Fruit fly (Drosophila melanogaster) whole organism, embryonic: ENCODE data around the gene CG4645.
A peak's percentile ranks its signal among the peaks of the same experiment; 100 is the strongest.

Source experiments
- CG12391 ChIP-seq: fragments of 200-800 bp; sonication (Bioruptor generic); optimal IDR thresholded peaks from 3 replicates; lab custom pipeline; 2018; ENCODE audit warnings: missing biosample characterization, mild to moderate bottlenecking, missing genetic modification characterization, moderate library complexity
- CG13624 ChIP-seq: fragments of 200-800 bp; sonication (Bioruptor generic); optimal IDR thresholded peaks from 2 replicates; lab custom pipeline; 2016; ENCODE audit warnings: missing biosample characterization, missing genetic modification characterization
- CG17612 ChIP-seq: fragments of 200-800 bp; sonication (Bioruptor generic); IDR thresholded peaks from 2 replicates; pipeline ENCODE4 v1.3.6; 2022; ENCODE audit warnings: missing biosample characterization, missing genetic modification characterization
- CG1792 ChIP-seq: fragments of 200-800 bp; sonication (Bioruptor generic); optimal IDR thresholded peaks from 2 replicates; lab custom pipeline; 2016; ENCODE audit warnings: missing biosample characterization, missing genetic modification characterization
- CG1832 ChIP-seq: fragments of 200-800 bp; sonication (Bioruptor generic); optimal IDR thresholded peaks from 2 replicates; lab custom pipeline; 2017; ENCODE audit warnings: missing biosample characterization, mild to moderate bottlenecking, missing genetic modification characterization, inconsistent platforms
- CG2199 ChIP-seq: fragments of 200-800 bp; sonication (Bioruptor generic); IDR thresholded peaks from 3 replicates; pipeline ENCODE4 v1.3.6; 2022; ENCODE audit warnings: missing biosample characterization, missing genetic modification characterization
- CG2875 ChIP-seq: fragments of 200-800 bp; sonication (Bioruptor generic); optimal IDR thresholded peaks from 2 replicates; lab custom pipeline; 2017; ENCODE audit warnings: missing biosample characterization, mild to moderate bottlenecking, missing genetic modification characterization, missing genetic modification reagents
- CG30020 ChIP-seq: fragments of 200-800 bp; optimal IDR thresholded peaks from 2 replicates; lab custom pipeline; 2019; ENCODE audit warnings: missing biosample characterization, mild to moderate bottlenecking, missing genetic modification characterization, moderate library complexity
- CG31365 ChIP-seq: fragments of 200-800 bp; sonication (Bioruptor generic); optimal IDR thresholded peaks from 2 replicates; lab custom pipeline; 2018; ENCODE audit warnings: missing biosample characterization, mild to moderate bottlenecking, missing genetic modification characterization
- CG3163 ChIP-seq: fragments of 200-800 bp; sonication (Bioruptor generic); optimal IDR thresholded peaks from 3 replicates; lab custom pipeline; 2016; ENCODE audit warnings: missing biosample characterization, missing genetic modification characterization
- CG34422 ChIP-seq: fragments of 200-800 bp; sonication (Bioruptor generic); IDR thresholded peaks from 3 replicates; pipeline ENCODE4 v1.3.6; 2022; ENCODE audit warnings: missing biosample characterization, missing genetic modification characterization
- CG4617 ChIP-seq: fragments of 200-800 bp; sonication (Bioruptor generic); optimal IDR thresholded peaks from 3 replicates; lab custom pipeline; 2016; ENCODE audit warnings: missing biosample characterization, missing genetic modification characterization, borderline replicate concordance
- CG6689 ChIP-seq: fragments of 200-800 bp; sonication (Bioruptor generic); IDR thresholded peaks from 2 replicates; pipeline ENCODE4 v1.3.6; 2022; ENCODE audit warnings: missing biosample characterization, missing genetic modification characterization
- CG6765 ChIP-seq: fragments of 200-800 bp; sonication (Bioruptor generic); optimal IDR thresholded peaks from 3 replicates; lab custom pipeline; 2017; ENCODE audit warnings: missing biosample characterization, mild to moderate bottlenecking, missing genetic modification characterization
- CG6791 ChIP-seq: fragments of 200-800 bp; sonication (Bioruptor generic); IDR thresholded peaks from 3 replicates; pipeline ENCODE4 v1.3.6; 2022; ENCODE audit warnings: missing biosample characterization, missing genetic modification characterization; ENCODE audit not compliant: partially characterized antibody
- CG7556 ChIP-seq: fragments of 200-800 bp; sonication (Bioruptor generic); optimal IDR thresholded peaks from 2 replicates; lab custom pipeline; 2017; ENCODE audit warnings: missing biosample characterization, mild to moderate bottlenecking, missing genetic modification characterization
- CG7745 ChIP-seq: fragments of 200-800 bp; sonication (Bioruptor generic); optimal IDR thresholded peaks from 2 replicates; lab custom pipeline; 2018; ENCODE audit warnings: missing biosample characterization, mild to moderate bottlenecking, missing genetic modification characterization, moderate library complexity
- CG8281 ChIP-seq: fragments of 200-800 bp; sonication (Bioruptor generic); optimal IDR thresholded peaks from 2 replicates; lab custom pipeline; 2018; ENCODE audit warnings: missing biosample characterization, mild to moderate bottlenecking, missing genetic modification characterization, moderate library complexity
- Chrac-16 ChIP-seq: fragments of 200-800 bp; sonication (Bioruptor generic); optimal IDR thresholded peaks from 3 replicates; lab custom pipeline; 2016; ENCODE audit warnings: missing biosample characterization, missing genetic modification characterization
- Dip2 ChIP-seq: fragments of 200-800 bp; sonication (Bioruptor generic); IDR thresholded peaks from 2 replicates; pipeline ENCODE4 v1.3.6; 2022; ENCODE audit warnings: missing biosample characterization, missing genetic modification characterization
- Gug ChIP-seq: fragments of 200-800 bp; sonication (Bioruptor generic); IDR thresholded peaks from 4 replicates; pipeline ENCODE4 v1.3.6; 2022; ENCODE audit warnings: missing biosample characterization, missing genetic modification characterization
- HLH4C ChIP-seq: fragments of 200-800 bp; sonication (Bioruptor generic); IDR thresholded peaks from 3 replicates; pipeline ENCODE4 v1.3.6; 2022; ENCODE audit warnings: missing biosample characterization, missing genetic modification characterization; ENCODE audit not compliant: partially characterized antibody
- HmgD ChIP-seq: fragments of 200-800 bp; sonication (Bioruptor generic); optimal IDR thresholded peaks from 3 replicates; lab custom pipeline; 2016; ENCODE audit warnings: missing biosample characterization, missing genetic modification characterization
- Jarid2 ChIP-seq: fragments of 200-800 bp; sonication (Bioruptor generic); optimal IDR thresholded peaks from 3 replicates; lab custom pipeline; 2017; ENCODE audit warnings: mild to moderate bottlenecking, missing biosample characterization, missing genetic modification reagents, missing genetic modification characterization
- MBD-R2 ChIP-seq: fragments of 200-800 bp; sonication (Bioruptor generic); IDR thresholded peaks from 2 replicates; pipeline ENCODE4 v1.3.6; 2022; ENCODE audit warnings: missing biosample characterization, missing genetic modification characterization
- MESR4 ChIP-seq: fragments of 200-800 bp; sonication (Bioruptor generic); optimal IDR thresholded peaks from 2 replicates; lab custom pipeline; 2018; ENCODE audit warnings: missing biosample characterization, mild to moderate bottlenecking, missing genetic modification characterization, moderate library complexity
- Med ChIP-seq: fragments of 200-800 bp; sonication (Bioruptor generic); peaks from one replicate; lab custom pipeline; 2016; ENCODE audit warnings: missing biosample characterization, missing genetic modification characterization, mild to moderate bottlenecking, inconsistent platforms, moderate library complexity
- Opbp ChIP-seq: fragments of 200-800 bp; sonication (Bioruptor generic); IDR thresholded peaks from 3 replicates; pipeline ENCODE4 v1.3.6; 2022; ENCODE audit warnings: missing biosample characterization, missing genetic modification characterization; ENCODE audit not compliant: partially characterized antibody
- Pdp1 ChIP-seq, 2 experiments: fragments of 200-800 bp; sonication (Bioruptor generic); optimal IDR thresholded peaks; 3 replicates each; lab custom pipeline; 2016; ENCODE audit warnings: missing biosample characterization in 2 of 2, missing genetic modification characterization in 2 of 2, mild to moderate bottlenecking in 1 of 2, moderate library complexity in 1 of 2
- Sry-β ChIP-seq: fragments of 200-800 bp; sonication (Bioruptor generic); optimal IDR thresholded peaks from 2 replicates; lab custom pipeline; 2018; ENCODE audit warnings: missing biosample characterization, mild to moderate bottlenecking, missing genetic modification characterization, moderate library complexity
- ato ChIP-seq: fragments of 200-800 bp; sonication (Bioruptor generic); IDR thresholded peaks from 2 replicates; pipeline ENCODE4 v1.3.6; 2022; ENCODE audit warnings: missing biosample characterization, missing genetic modification characterization; ENCODE audit not compliant: partially characterized antibody
- bbx ChIP-seq: fragments of 200-800 bp; sonication (Bioruptor generic); IDR thresholded peaks from 2 replicates; pipeline ENCODE4 v1.3.6; 2022; ENCODE audit warnings: missing biosample characterization, missing genetic modification characterization; ENCODE audit not compliant: partially characterized antibody
- crp ChIP-seq, 2 experiments: fragments of 200-800 bp; sonication (Bioruptor generic); optimal IDR thresholded peaks; 2 replicates in 1 of 2; 3 replicates in 1 of 2; lab custom pipeline; 2017; ENCODE audit warnings: missing biosample characterization in 2 of 2, missing genetic modification characterization in 2 of 2, mild to moderate bottlenecking in 1 of 2, moderate library complexity in 1 of 2
- dysf ChIP-seq: fragments of 200-800 bp; sonication (Bioruptor generic); IDR thresholded peaks from 3 replicates; pipeline ENCODE4 v1.3.6; 2022; ENCODE audit warnings: missing biosample characterization, missing genetic modification characterization
- hbn ChIP-seq: fragments of 200-800 bp; sonication (Bioruptor generic); IDR thresholded peaks from 2 replicates; pipeline ENCODE4 v1.3.6; 2022; ENCODE audit warnings: missing biosample characterization, missing genetic modification characterization; ENCODE audit not compliant: partially characterized antibody
- jing ChIP-seq: fragments of 200-800 bp; sonication (Bioruptor generic); optimal IDR thresholded peaks from 2 replicates; lab custom pipeline; 2018; ENCODE audit warnings: missing biosample characterization, mild to moderate bottlenecking, missing genetic modification characterization
- knrl ChIP-seq: fragments of 200-800 bp; sonication (Bioruptor generic); IDR thresholded peaks from 3 replicates; pipeline ENCODE4 v1.3.6; 2022; ENCODE audit warnings: missing biosample characterization, missing genetic modification characterization; ENCODE audit not compliant: partially characterized antibody
- maf-S ChIP-seq: fragments of 200-800 bp; sonication (Bioruptor generic); optimal IDR thresholded peaks from 2 replicates; lab custom pipeline; 2016; ENCODE audit warnings: missing biosample characterization, missing genetic modification characterization
- mam ChIP-seq: fragments of 200-800 bp; sonication (Bioruptor generic); optimal IDR thresholded peaks from 3 replicates; lab custom pipeline; 2016; ENCODE audit warnings: missing biosample characterization, missing genetic modification characterization
- phol ChIP-seq: fragments of 200-800 bp; sonication (Bioruptor generic); optimal IDR thresholded peaks from 3 replicates; lab custom pipeline; 2018; ENCODE audit warnings: missing biosample characterization, mild to moderate bottlenecking, missing genetic modification characterization, moderate library complexity
- repo ChIP-seq: fragments of 200-800 bp; sonication (Bioruptor generic); optimal IDR thresholded peaks from 2 replicates; lab custom pipeline; 2016; ENCODE audit warnings: missing biosample characterization, missing genetic modification characterization
- sisA ChIP-seq: fragments of 200-800 bp; sonication (Bioruptor generic); IDR thresholded peaks from 2 replicates; pipeline ENCODE4 v1.3.6; 2022; ENCODE audit warnings: missing biosample characterization, missing genetic modification characterization
- tna ChIP-seq: fragments of 200-800 bp; sonication (Bioruptor generic); IDR thresholded peaks from 2 replicates; pipeline ENCODE4 v1.3.6; 2022; ENCODE audit warnings: missing biosample characterization, missing genetic modification characterization; ENCODE audit not compliant: partially characterized antibody
- tup ChIP-seq: fragments of 200-800 bp; sonication (Bioruptor generic); optimal IDR thresholded peaks from 2 replicates; lab custom pipeline; 2016; ENCODE audit warnings: missing biosample characterization, mild to moderate bottlenecking, missing genetic modification characterization, moderate library complexity
- vnd ChIP-seq: fragments of 200-800 bp; sonication (Bioruptor generic); IDR thresholded peaks from 3 replicates; pipeline ENCODE4 v1.3.6; 2022; ENCODE audit warnings: missing biosample characterization, missing genetic modification characterization; ENCODE audit not compliant: partially characterized antibody

CG4645 gene

DNA sequence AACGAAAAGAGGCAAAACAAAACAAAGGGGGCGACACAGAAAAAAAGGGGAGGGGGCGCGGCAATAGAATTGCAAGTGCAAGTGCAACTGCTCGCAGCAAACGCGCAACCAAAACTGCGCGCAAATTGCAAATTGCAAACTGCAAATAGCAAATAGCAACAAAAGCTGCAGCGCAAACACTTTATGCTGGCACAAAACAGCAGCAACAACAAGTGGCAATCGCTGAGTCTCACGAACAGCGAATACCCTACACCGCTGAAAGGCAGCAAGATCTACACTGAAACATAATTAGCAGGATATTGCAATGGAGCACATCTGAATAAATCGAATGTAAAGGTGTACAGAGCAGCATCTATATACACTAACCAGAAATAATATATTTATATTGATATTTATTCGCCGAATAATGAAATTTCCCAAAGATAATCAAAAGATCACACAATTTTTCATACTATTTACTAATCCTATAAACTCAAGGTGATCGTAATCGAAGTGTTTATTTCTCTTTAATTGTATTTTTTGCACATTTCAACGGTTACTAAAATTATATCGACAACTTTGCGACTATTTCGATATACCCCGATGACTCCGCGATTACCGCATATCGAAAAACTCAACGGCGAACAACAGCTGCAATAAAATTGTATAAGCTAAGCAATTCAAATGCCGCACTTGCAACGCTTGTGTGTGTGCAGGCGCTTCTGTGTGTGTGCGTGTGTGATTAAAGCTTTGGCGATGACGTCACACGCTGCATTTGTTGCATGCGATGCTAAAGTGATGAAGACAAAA, 3.7 kb upstream of the CG4645 start, which contains the start of gene CG4404 (continued):
- TF ChIP-seq CG6791 (peak; percentile 47; the same call in 1 of the 3 replicates), CG3163 (GFP tag; lab: Kevin White, UChicago) (no peak), bbx (GFP tag; lab: Robert Waterston, UW) (no peak; the same call in 1 of the 2 replicates), vnd (GFP tag; lab: Robert Waterston, UW) (0 out of 3 replicates have a peak, but pooled peaks have one; percentile 24), Med (peak; percentile 20), phol (tag; lab: Kevin White, UChicago) (no peak), CG31365 (tag; lab: Kevin White, UChicago) (no peak), Chrac-16 (no peak), ato (GFP tag; lab: Robert Waterston, UW) (0 out of 2 replicates have a peak, but pooled peaks have one; percentile 28), CG7745 (tag; lab: Kevin White, UChicago) (no peak), CG6689 (GFP tag; lab: Robert Waterston, UW) (no peak)

DNA sequence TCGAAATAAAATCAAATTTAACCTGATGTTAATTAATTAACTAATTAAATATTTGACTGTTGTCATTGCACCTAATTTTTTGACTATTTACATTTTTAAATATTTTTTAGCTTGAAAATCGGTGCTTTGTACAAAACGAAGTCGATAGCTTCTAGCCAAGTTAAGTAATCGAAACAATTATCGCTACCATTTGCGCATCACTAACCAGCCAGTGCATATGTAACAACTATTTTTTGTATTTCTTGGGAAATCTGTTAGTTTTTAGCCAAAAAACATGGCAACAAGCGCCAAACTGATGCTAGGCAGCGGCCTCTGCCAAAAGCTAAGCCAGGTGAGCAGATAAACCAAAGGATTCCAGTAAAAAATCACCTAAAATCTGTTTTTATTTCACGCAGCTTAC, 2.8 kb upstream of the CG4645 start, which contains the start of gene mRpL49:
mRpL49 (plus strand) TSS at position 192 of the 400 bp plus-strand sequence.
- TF ChIP-seq mam (GFP tag; lab: Kevin White, UChicago) (no peak), tup (GFP tag; lab: Kevin White, UChicago) (no peak), tna (GFP tag; lab: Robert Waterston, UW) (no peak), crp (GFP tag; optimal IDR thresholded peaks at IDR 0.05; lab: Kevin White, UChicago) (peak in 1 of 2 experiments; percentile 53), Dip2 (no peak), MESR4 (GFP tag; lab: Kevin White, UChicago) (peak; percentile 41), repo (no peak), vnd (GFP tag; lab: Robert Waterston, UW) (0 out of 3 replicates have a peak, but pooled peaks have one; percentile 28), CG1832 (no peak), CG6765 (GFP tag; lab: Kevin White, UChicago) (no peak), CG12391 (tag; lab: Kevin White, UChicago) (no peak), CG13624 (GFP tag; lab: Kevin White, UChicago) (no peak), CG2199 (GFP tag; lab: Robert Waterston, UW) (no peak), Sry-β (GFP tag; lab: Kevin White, UChicago) (peak; percentile 84), hbn (GFP tag; lab: Robert Waterston, UW) (0 out of 2 replicates have a peak, but pooled peaks have one; percentile 24), HLH4C (GFP tag; lab: Robert Waterston, UW) (no peak; the same call in 1 of the 3 replicates), jing (GFP tag; lab: Kevin White, UChicago) (no peak), CG34422 (no peak), MBD-R2 (GFP tag; lab: Robert Waterston, UW) (peak; percentile 53; the same call in 1 of the 2 replicates), Opbp (GFP tag; lab: Robert Waterston, UW) (peak; percentile 23; the same call in 1 of the 3 replicates), CG2875 (GFP tag; lab: Kevin White, UChicago) (no peak), sisA (GFP tag; lab: Robert Waterston, UW) (no peak), CG1792 (GFP tag; lab: Kevin White, UChicago) (no peak), knrl (GFP tag; lab: Robert Waterston, UW) (0 out of 3 replicates have a peak, but pooled peaks have one; percentile 33), Jarid2 (GFP tag; lab: Kevin White, UChicago) (no peak), maf-S (GFP tag; lab: Kevin White, UChicago) (no peak), CG17612 (GFP tag; lab: Robert Waterston, UW) (no peak), bbx (GFP tag; lab: Robert Waterston, UW) (peak; percentile 59), CG4617 (GFP tag; lab: Kevin White, UChicago) (no peak), Pdp1 (GFP tag; optimal IDR thresholded peaks at IDR 0.05; lab: Kevin White, UChicago) (peak in 1 of 2 experiments; percentile 63), dysf (no peak), Gug (no peak), CG7556 (GFP tag; lab: Kevin White, UChicago) (no peak), HmgD (no peak), CG30020 (tag; lab: Kevin White, UChicago) (peak; percentile 16), CG8281 (tag; lab: Kevin White, UChicago) (no peak)
